Fruit fly (Drosophila melanogaster): ENCODE results near the gene Gr8a.

Gene Gr8a

DNA sequence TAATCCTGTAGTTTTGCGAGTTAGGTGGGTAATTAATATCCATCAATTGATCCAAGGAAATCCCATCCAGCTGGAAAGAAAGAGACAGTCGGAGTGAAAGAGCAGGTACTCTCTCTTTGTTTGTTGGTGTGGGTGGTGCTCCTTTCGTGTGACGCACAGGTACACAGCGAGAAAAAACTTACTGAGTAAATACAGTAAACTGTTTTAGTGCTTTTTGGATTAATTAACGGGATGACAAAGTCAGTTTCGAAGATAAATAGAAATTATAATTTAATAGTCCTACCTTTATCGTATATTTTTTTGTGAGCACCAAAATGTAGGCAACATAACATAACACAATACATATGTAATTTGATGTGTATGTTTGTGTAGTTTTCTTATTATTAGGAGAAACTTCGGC, 21.1 kb downstream of the Gr8a start (continued):
- TF ChIP-seq achi (GFP tag; optimal IDR thresholded peaks at IDR 0.05) (peak; percentile 56), spab (GFP tag; optimal IDR thresholded peaks at IDR 0.05) (no peak), svp (GFP tag) (peak; percentile 70), dsx (GFP tag; optimal IDR thresholded peaks at IDR 0.05; ENCODE audit: poor library complexity, severe bottlenecking) (peak; percentile 24), CG8319 (GFP tag; optimal IDR thresholded peaks at IDR 0.05) (no peak), dac (GFP tag; optimal IDR thresholded peaks at IDR 0.05) (no peak), CG6792 (GFP tag; optimal IDR thresholded peaks at IDR 0.05) (peak; percentile 14), CG10631 (GFP tag; optimal IDR thresholded peaks at IDR 0.05) (peak; percentile 52), CG32006 (GFP tag; optimal IDR thresholded peaks at IDR 0.05) (peak; percentile 62), Smox (GFP tag; optimal IDR thresholded peaks at IDR 0.05) (peak; percentile 54), Sox14 (GFP tag; optimal IDR thresholded peaks at IDR 0.05) (peak; percentile 28), net (GFP tag; optimal IDR thresholded peaks at IDR 0.05) (peak; percentile 45), lz (GFP tag; optimal IDR thresholded peaks at IDR 0.05) (peak; percentile 61), Lpt (GFP tag; optimal IDR thresholded peaks at IDR 0.05) (no peak), cyc (GFP tag; optimal IDR thresholded peaks at IDR 0.05) (peak; percentile 13), CG11294 (GFP tag; IDR thresholded peaks at IDR 0.05) (no peak), vri (GFP tag; optimal IDR thresholded peaks at IDR 0.05) (no peak), Blimp-1 (GFP tag; optimal IDR thresholded peaks at IDR 0.05) (no peak), CG8119 (GFP tag; IDR thresholded peaks at IDR 0.05) (peak; percentile 71), CG15336 (GFP tag; IDR thresholded peaks at IDR 0.05) (peak; percentile 61; the same call in 1 of the 2 replicates), CG16779 (tag; optimal IDR thresholded peaks at IDR 0.05) (no peak), CG6808 (GFP tag; optimal IDR thresholded peaks at IDR 0.05) (peak; percentile 43), Sox102F (GFP tag; optimal IDR thresholded peaks at IDR 0.05) (no peak), salr (GFP tag; optimal IDR thresholded peaks at IDR 0.05) (peak in 1 of 2 experiments; percentile 23), Met (GFP tag; optimal IDR thresholded peaks at IDR 0.05) (peak; percentile 60), Ets96B (tag; optimal IDR thresholded peaks at IDR 0.05) (peak; percentile 61), CG11762 (GFP tag; optimal IDR thresholded peaks at IDR 0.05; ENCODE audit: insufficient read depth) (peak; percentile 2), pdm3 (GFP tag; optimal IDR thresholded peaks at IDR 0.05) (peak; percentile 9), Hr38 (GFP tag; optimal IDR thresholded peaks at IDR 0.05) (no peak), acj6 (GFP tag; optimal IDR thresholded peaks at IDR 0.05) (peak; percentile 30), CG9139 (GFP tag; optimal IDR thresholded peaks at IDR 0.05) (no peak), CG6276 (GFP tag; optimal IDR thresholded peaks at IDR 0.05) (peak; percentile 18), Sox15 (GFP tag; optimal IDR thresholded peaks at IDR 0.05) (peak; percentile 1), CG1621 (tag; optimal IDR thresholded peaks at IDR 0.05) (no peak)

DNA sequence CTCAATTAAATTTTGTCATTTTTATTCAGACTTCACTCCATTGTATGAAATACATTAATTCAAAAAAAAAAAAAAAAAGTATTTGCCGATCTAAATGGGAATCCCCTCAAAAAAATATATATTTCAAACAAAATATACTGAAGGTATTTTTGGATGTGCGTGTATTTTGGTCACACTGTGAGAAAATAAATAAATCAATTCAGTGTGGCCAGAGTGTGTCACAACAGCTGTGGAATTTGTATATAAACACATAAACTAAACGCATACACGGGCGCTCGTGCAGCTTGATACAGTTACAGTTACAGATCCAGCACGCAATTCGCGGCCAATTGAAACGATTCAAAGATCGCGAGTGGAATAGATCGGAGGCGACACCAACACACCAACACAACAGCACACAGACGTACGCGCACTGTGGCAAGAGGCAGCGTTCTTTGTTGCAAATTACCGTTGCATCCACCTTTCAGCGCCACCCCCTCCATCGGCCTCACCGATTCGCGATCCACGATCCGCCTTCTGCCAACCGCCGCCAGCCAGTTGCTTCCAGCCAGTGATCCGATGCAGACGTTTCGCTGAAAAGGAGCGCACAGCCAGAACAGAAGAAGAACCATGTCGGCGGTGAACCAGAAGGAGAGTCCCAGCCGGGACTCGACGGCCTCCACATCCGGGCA, 23.4 kb downstream of the Gr8a start, which contains the start of gene CG17754:
Gene CG17754, plus strand, starts transcription at position 260 of the 671 bp plus-strand sequence.
- TF ChIP-seq esn (GFP tag; optimal IDR thresholded peaks at IDR 0.05), result peak; percentile 5
- TF ChIP-seq lz (GFP tag; optimal IDR thresholded peaks at IDR 0.05), result peak; percentile 31
- no peak for TF ChIP-seq Ets96B (tag; optimal IDR thresholded peaks at IDR 0.05)
- TF ChIP-seq CG31627 (GFP tag; optimal IDR thresholded peaks at IDR 0.05), result no peak
- TF ChIP-seq svp (GFP tag), result peak; percentile 49
- no peak for TF ChIP-seq CG16779 (tag; optimal IDR thresholded peaks at IDR 0.05)
- TF ChIP-seq net (GFP tag; optimal IDR thresholded peaks at IDR 0.05), result peak; percentile 14
- no peak for TF ChIP-seq Eip75B (GFP tag; optimal IDR thresholded peaks at IDR 0.05)
- peak; percentile 78 for TF ChIP-seq fkh (GFP tag; optimal IDR thresholded peaks at IDR 0.05)
- no peak for TF ChIP-seq spab (GFP tag; optimal IDR thresholded peaks at IDR 0.05)
- no peak for TF ChIP-seq Smox (GFP tag; optimal IDR thresholded peaks at IDR 0.05)
- TF ChIP-seq CG11902 (GFP tag; optimal IDR thresholded peaks at IDR 0.05), result no peak
- TF ChIP-seq Sox15 (GFP tag; optimal IDR thresholded peaks at IDR 0.05), result no peak
- TF ChIP-seq CG15336 (GFP tag; IDR thresholded peaks at IDR 0.05), result peak; percentile 37; the same call in 1 of the 2 replicates
- TF ChIP-seq Lpt (GFP tag; optimal IDR thresholded peaks at IDR 0.05), result no peak
- no peak for TF ChIP-seq Gug (GFP tag; IDR thresholded peaks at IDR 0.05)
- peak; percentile 26 for TF ChIP-seq CG9139 (GFP tag; optimal IDR thresholded peaks at IDR 0.05)
- no peak for TF ChIP-seq CG34406 (GFP tag; optimal IDR thresholded peaks at IDR 0.05)
- TF ChIP-seq Hr38 (GFP tag; optimal IDR thresholded peaks at IDR 0.05), result no peak
- peak; percentile 56 for TF ChIP-seq CG3919 (GFP tag; optimal IDR thresholded peaks at IDR 0.05)
- no peak for TF ChIP-seq CG11294 (GFP tag; IDR thresholded peaks at IDR 0.05)
- TF ChIP-seq CG3032 (tag; optimal IDR thresholded peaks at IDR 0.05), result no peak
- no peak for TF ChIP-seq Blimp-1 (GFP tag; optimal IDR thresholded peaks at IDR 0.05)
- no peak for TF ChIP-seq cyc (GFP tag; optimal IDR thresholded peaks at IDR 0.05)
- TF ChIP-seq CG6808 (GFP tag; optimal IDR thresholded peaks at IDR 0.05), result no peak
- TF ChIP-seq CG6163 (GFP tag; IDR thresholded peaks at IDR 0.05), result peak; percentile 56; the same call in 1 of the 3 replicates
- TF ChIP-seq vri (GFP tag; optimal IDR thresholded peaks at IDR 0.05), result peak; percentile 3
- peak; percentile 20 for TF ChIP-seq topi (GFP tag; optimal IDR thresholded peaks at IDR 0.05)
- TF ChIP-seq Sox102F (GFP tag; optimal IDR thresholded peaks at IDR 0.05), result peak; percentile 33
- TF ChIP-seq Met (GFP tag; optimal IDR thresholded peaks at IDR 0.05), result peak; percentile 38
- TF ChIP-seq CG7368 (GFP tag; optimal IDR thresholded peaks at IDR 0.05), result no peak
- TF ChIP-seq acj6 (GFP tag; optimal IDR thresholded peaks at IDR 0.05), result no peak
- no peak for TF ChIP-seq Ets21C (GFP tag; optimal IDR thresholded peaks at IDR 0.05)
